Fruit fly (Drosophila melanogaster): Measurements from ENCODE around the gene CG17440.

CG17440 gene

dm6 chrX:9243417-9243884, 26.3 kb downstream of the CG17440 start, which contains the start of the genes mxc and Larp7 (continued):
- TF ChIP-seq Tbp (GFP tag; optimal IDR thresholded peaks at IDR 0.05): no peak
- TF ChIP-seq CG32772 (GFP tag; IDR thresholded peaks at IDR 0.05): peak; percentile 41; the same call in 1 of the 2 replicates
- TF ChIP-seq luna (GFP tag; optimal IDR thresholded peaks at IDR 0.05): no peak
- no peak for TF ChIP-seq nom (GFP tag; optimal IDR thresholded peaks at IDR 0.05)
- TF ChIP-seq CG11723 (GFP tag; optimal IDR thresholded peaks at IDR 0.05): no peak
- TF ChIP-seq CG12744 (GFP tag; optimal IDR thresholded peaks at IDR 0.05): no peak
- TF ChIP-seq HmgD (GFP tag; optimal IDR thresholded peaks at IDR 0.05): peak; percentile 51
- TF ChIP-seq CG6813 (GFP tag; optimal IDR thresholded peaks at IDR 0.05): no peak
- TF ChIP-seq MESR4 (GFP tag; optimal IDR thresholded peaks at IDR 0.05): no peak
- peak; percentile 25 for TF ChIP-seq CG12942 (GFP tag; optimal IDR thresholded peaks at IDR 0.05)
- peak; percentile 73 for TF ChIP-seq nmo (GFP tag; optimal IDR thresholded peaks at IDR 0.05)
- no peak for TF ChIP-seq gsb (GFP tag; IDR thresholded peaks at IDR 0.05)
- peak; percentile 71; the same call in 2 of the 3 replicates for TF ChIP-seq Opbp (GFP tag; IDR thresholded peaks at IDR 0.05; ENCODE audit: partially characterized antibody)
- peak; percentile 48 for TF ChIP-seq her (GFP tag; optimal IDR thresholded peaks at IDR 0.05)
- TF ChIP-seq Ets65A (GFP tag): peak; percentile 96
- no peak for TF ChIP-seq wek (GFP tag; optimal IDR thresholded peaks at IDR 0.05)
- no peak for TF ChIP-seq CG11398 (GFP tag; optimal IDR thresholded peaks at IDR 0.05)
- no peak for TF ChIP-seq CG3281 (GFP tag; optimal IDR thresholded peaks at IDR 0.05)
- TF ChIP-seq CG12236 (GFP tag; optimal IDR thresholded peaks at IDR 0.05): no peak
- TF ChIP-seq CG6175 (GFP tag; IDR thresholded peaks at IDR 0.05): no peak
- TF ChIP-seq bigmax (GFP tag; optimal IDR thresholded peaks at IDR 0.05): peak; percentile 49
- TF ChIP-seq dpn (GFP tag; optimal IDR thresholded peaks at IDR 0.05): peak; percentile 66 to 73
- TF ChIP-seq ATbp (GFP tag; optimal IDR thresholded peaks at IDR 0.05): no peak
- TF ChIP-seq CG5180 (GFP tag; optimal IDR thresholded peaks at IDR 0.05): no peak
- TF ChIP-seq caup (GFP tag; optimal IDR thresholded peaks at IDR 0.05; ENCODE audit: severe bottlenecking): no peak
- TF ChIP-seq hbn (GFP tag; IDR thresholded peaks at IDR 0.05; ENCODE audit: partially characterized antibody): peak; percentile 86
- TF ChIP-seq CTCF (GFP tag; optimal IDR thresholded peaks at IDR 0.05): peak; percentile 11
- no peak for TF ChIP-seq ab (GFP tag; optimal IDR thresholded peaks at IDR 0.05)
- no peak for TF ChIP-seq lbe (GFP tag; optimal IDR thresholded peaks at IDR 0.05)
- no peak for TF ChIP-seq chm (GFP tag; IDR thresholded peaks at IDR 0.05)
- TF ChIP-seq esg (GFP tag; conservative IDR thresholded peaks at IDR 0.05): peak; percentile 40; the same call in 1 of the 2 replicates
- TF ChIP-seq CG7745 (tag; optimal IDR thresholded peaks at IDR 0.05): no peak
- peak; percentile 93 for TF ChIP-seq Dll (GFP tag; IDR thresholded peaks at IDR 0.05; ENCODE audit: partially characterized antibody)
- peak; percentile 65 for TF ChIP-seq CG12155 (GFP tag; optimal IDR thresholded peaks at IDR 0.05)
- TF ChIP-seq gro (GFP tag; optimal IDR thresholded peaks at IDR 0.05): peak; percentile 81
- no peak for TF ChIP-seq CG1529 (GFP tag; optimal IDR thresholded peaks at IDR 0.05)
- TF ChIP-seq ac (GFP tag; optimal IDR thresholded peaks at IDR 0.05): no peak
- no peak for TF ChIP-seq BtbVII (GFP tag; optimal IDR thresholded peaks at IDR 0.05)
- TF ChIP-seq CG7928 (GFP tag; optimal IDR thresholded peaks at IDR 0.05): no peak
- TF ChIP-seq CG7372 (GFP tag; IDR thresholded peaks at IDR 0.05): peak; percentile 46; the same call in 1 of the 2 replicates
- TF ChIP-seq HLH4C (GFP tag; IDR thresholded peaks at IDR 0.05; ENCODE audit: partially characterized antibody): peak; percentile 80
- TF ChIP-seq org-1 (GFP tag; optimal IDR thresholded peaks at IDR 0.05): no peak
- TF ChIP-seq unc-4 (GFP tag; IDR thresholded peaks at IDR 0.05; ENCODE audit: partially characterized antibody): peak; percentile 92
- peak; percentile 64; the same call in 1 of the 2 replicates for TF ChIP-seq CG32532 (GFP tag; IDR thresholded peaks at IDR 0.05)
- peak; percentile 80 for TF ChIP-seq CG14710 (tag; optimal IDR thresholded peaks at IDR 0.05)
- peak; percentile 35 for TF ChIP-seq CG12104 (GFP tag; optimal IDR thresholded peaks at IDR 0.05)
- peak; percentile 67 for TF ChIP-seq Antp (GFP tag; optimal IDR thresholded peaks at IDR 0.05)
- TF ChIP-seq Atf-2 (GFP tag; optimal IDR thresholded peaks at IDR 0.05): peak; percentile 48
